Worm (Caenorhabditis elegans) whole organism, L4 larva: ENCODE data around the gene sup-35.

ENCODE experiments used
- F37D6.2 ChIP-seq: sonication (generic microtip); optimal IDR thresholded peaks from 2 replicates; lab custom pipeline; 2016; ENCODE audit warnings: mild to moderate bottlenecking, missing genetic modification characterization, missing compliant biosample characterization
- F49E8.2 ChIP-seq: sonication (generic microtip); optimal IDR thresholded peaks from 2 replicates; lab custom pipeline; 2016; ENCODE audit warnings: missing compliant biosample characterization, mild to moderate bottlenecking, missing genetic modification characterization, borderline replicate concordance
- T20F7.1 ChIP-seq: fragments of 200-800 bp; sonication (Bioruptor generic); optimal IDR thresholded peaks from 2 replicates; lab custom pipeline; 2018; ENCODE audit warnings: mild to moderate bottlenecking, missing genetic modification characterization, missing compliant biosample characterization
- Y48G9A.11 ChIP-seq: fragments of 200-800 bp; sonication (Bioruptor generic); IDR thresholded peaks from 2 replicates; pipeline ENCODE4 v1.3.6; 2022; ENCODE audit warnings: missing genetic modification reagents, missing genetic modification characterization, missing compliant biosample characterization
- ZK546.5 ChIP-seq, 2 experiments: sonication (generic microtip); optimal IDR thresholded peaks; 2 replicates each; lab custom pipeline; 2017; ENCODE audit warnings: missing biosample characterization in 2 of 2, missing genetic modification characterization in 2 of 2
- aha-1 ChIP-seq: fragments of 150-350 bp; peaks from one replicate; lab custom pipeline; 2014; ENCODE audit warnings: missing biosample characterization, missing genetic modification characterization
- arid-1 ChIP-seq: fragments of 200-800 bp; sonication (Bioruptor generic); conservative IDR thresholded peaks from 2 replicates; pipeline ENCODE4 v1.3.6; 2022; ENCODE audit warnings: missing genetic modification reagents, missing genetic modification characterization, missing compliant biosample characterization
- ceh-44 ChIP-seq: fragments of 200-800 bp; sonication (Bioruptor generic); IDR thresholded peaks from 2 replicates; pipeline ENCODE4 v1.3.6; 2022; ENCODE audit warnings: missing genetic modification reagents, missing genetic modification characterization, missing compliant biosample characterization
- ces-1 ChIP-seq: fragments of 150-350 bp; sonication (generic microtip); optimal IDR thresholded peaks from 4 replicates; lab custom pipeline; 2014; ENCODE audit warnings: missing biosample characterization, missing genetic modification reagents, missing genetic modification characterization
- cey-2 ChIP-seq: sonication (generic microtip); optimal IDR thresholded peaks from 3 replicates; lab custom pipeline; 2017; ENCODE audit warnings: missing genetic modification characterization, mild to moderate bottlenecking, missing compliant biosample characterization, antibody characterized with exemption, borderline replicate concordance; ENCODE audit not compliant: insufficient read depth
- daf-8 ChIP-seq: fragments of 200-800 bp; sonication (Bioruptor generic); IDR thresholded peaks from 2 replicates; pipeline ENCODE4 v1.3.6; 2022; ENCODE audit warnings: missing genetic modification characterization, missing compliant biosample characterization
- dmd-8 ChIP-seq: fragments of 200-800 bp; sonication (Bioruptor generic); IDR thresholded peaks from 2 replicates; pipeline ENCODE4 v1.3.6; 2022; ENCODE audit warnings: missing genetic modification characterization, missing compliant biosample characterization
- dmd-9 ChIP-seq: fragments of 200-800 bp; sonication (Bioruptor generic); IDR thresholded peaks from 2 replicates; pipeline ENCODE4 v1.3.6; 2022; ENCODE audit warnings: missing genetic modification reagents, missing genetic modification characterization, missing compliant biosample characterization
- dpl-1 ChIP-seq: fragments of 150-350 bp; optimal IDR thresholded peaks from 2 replicates; lab custom pipeline; 2014; ENCODE audit warnings: missing biosample characterization, missing genetic modification reagents, missing genetic modification characterization
- fkh-10 ChIP-seq: fragments of 150-350 bp; optimal IDR thresholded peaks from 2 replicates; lab custom pipeline; 2014; ENCODE audit warnings: missing biosample characterization, missing genetic modification reagents, missing genetic modification characterization
- hif-1 ChIP-seq, 2 experiments: sonication (generic microtip); optimal IDR thresholded peaks; 2 replicates each; lab custom pipeline; 2016 to 2017; ENCODE audit warnings: missing compliant biosample characterization in 2 of 2, missing genetic modification characterization in 2 of 2, missing genetic modification reagents in 2 of 2, missing genotype in 2 of 2, mild to moderate bottlenecking in 1 of 2
- hlh-11 ChIP-seq: fragments of 200-800 bp; sonication (Bioruptor generic); optimal IDR thresholded peaks from 2 replicates; lab custom pipeline; 2018; ENCODE audit warnings: mild to moderate bottlenecking, missing genetic modification characterization, missing compliant biosample characterization
- hlh-30 ChIP-seq: sonication (generic microtip); optimal IDR thresholded peaks from 2 replicates; lab custom pipeline; 2017; ENCODE audit warnings: antibody characterized with exemption, mild to moderate bottlenecking, missing genetic modification characterization, missing compliant biosample characterization; ENCODE audit not compliant: insufficient read depth
- hmg-1.1 ChIP-seq: fragments of 200-800 bp; sonication (Bioruptor generic); IDR thresholded peaks from 2 replicates; pipeline ENCODE4 v1.3.6; 2022; ENCODE audit warnings: missing genetic modification reagents, missing genetic modification characterization, missing compliant biosample characterization
- lim-7 ChIP-seq: fragments of 200-800 bp; sonication (Bioruptor generic); IDR thresholded peaks from 2 replicates; pipeline ENCODE4 v1.3.6; 2022; ENCODE audit warnings: missing genetic modification characterization, missing compliant biosample characterization
- lin-13 ChIP-seq: fragments of 150-350 bp; optimal IDR thresholded peaks from 2 replicates; lab custom pipeline; 2014; ENCODE audit warnings: missing biosample characterization, missing genetic modification reagents, missing genetic modification characterization
- lin-15B ChIP-seq: fragments of 150-350 bp; sonication (generic microtip); optimal IDR thresholded peaks from 3 replicates; lab custom pipeline; 2014; ENCODE audit warnings: missing biosample characterization, missing genetic modification characterization
- lin-29 ChIP-seq: fragments of 200-800 bp; sonication (Bioruptor generic); IDR thresholded peaks from 2 replicates; pipeline ENCODE4 v1.3.6; 2022; ENCODE audit warnings: missing genetic modification reagents, missing genetic modification characterization, missing compliant biosample characterization
- lin-38 ChIP-seq: fragments of 200-800 bp; sonication (Bioruptor generic); IDR thresholded peaks from 2 replicates; pipeline ENCODE4 v1.3.6; 2022; ENCODE audit warnings: missing genetic modification reagents, missing genetic modification characterization, missing compliant biosample characterization
- lir-3 ChIP-seq: sonication (generic microtip); optimal IDR thresholded peaks from 2 replicates; lab custom pipeline; 2016; ENCODE audit warnings: mild to moderate bottlenecking, missing genetic modification characterization, missing compliant biosample characterization
- lsy-2 ChIP-seq, 2 experiments: fragments of 150-350 bp in 1 of 2; sonication (generic microtip) in 1 of 2; optimal IDR thresholded peaks; 2 replicates each; lab custom pipeline; 2014 to 2017; ENCODE audit warnings: missing biosample characterization in 2 of 2, missing genetic modification characterization in 2 of 2
- mdl-1 ChIP-seq, 2 experiments: fragments of 150-350 bp in 1 of 2; sonication (generic microtip) in 1 of 2; optimal IDR thresholded peaks; 2 replicates each; lab custom pipeline; 2014 to 2017; ENCODE audit warnings: missing biosample characterization in 2 of 2, missing genetic modification characterization in 2 of 2
- mep-1 ChIP-seq: fragments of 150-350 bp; sonication (generic microtip); optimal IDR thresholded peaks from 3 replicates; lab custom pipeline; 2014; ENCODE audit warnings: missing biosample characterization, missing genetic modification characterization
- mes-2 ChIP-seq: sonication (generic microtip); optimal IDR thresholded peaks from 2 replicates; lab custom pipeline; 2016; ENCODE audit warnings: missing genotype, mild to moderate bottlenecking, missing genetic modification characterization, missing compliant biosample characterization; ENCODE audit not compliant: poor library complexity, severe bottlenecking
- nhr-102 ChIP-seq: sonication (generic microtip); optimal IDR thresholded peaks from 2 replicates; lab custom pipeline; 2016; ENCODE audit warnings: mild to moderate bottlenecking, missing genetic modification characterization, moderate library complexity, missing compliant biosample characterization
- nhr-11 ChIP-seq: fragments of 150-350 bp; optimal IDR thresholded peaks from 2 replicates; lab custom pipeline; 2014; ENCODE audit warnings: missing biosample characterization, missing genetic modification characterization
- nhr-111 ChIP-seq: fragments of 200-800 bp; sonication (Bioruptor generic); optimal IDR thresholded peaks from 2 replicates; lab custom pipeline; 2018; ENCODE audit warnings: mild to moderate bottlenecking, missing genetic modification characterization, missing compliant biosample characterization
- nhr-25 ChIP-seq: sonication (generic microtip); optimal IDR thresholded peaks from 2 replicates; lab custom pipeline; 2017; ENCODE audit warnings: missing genetic modification characterization, mild to moderate bottlenecking, missing compliant biosample characterization, antibody characterized with exemption, moderate library complexity, borderline replicate concordance; ENCODE audit not compliant: insufficient read depth
- nhr-28 ChIP-seq: fragments of 150-350 bp; optimal IDR thresholded peaks from 2 replicates; lab custom pipeline; 2014; ENCODE audit warnings: missing biosample characterization, missing genetic modification characterization
- nhr-6 ChIP-seq: fragments of 150-350 bp; optimal IDR thresholded peaks from 2 replicates; lab custom pipeline; 2014; ENCODE audit warnings: missing biosample characterization, missing genetic modification characterization
- nhr-77 ChIP-seq: fragments of 150-350 bp; optimal IDR thresholded peaks from 2 replicates; lab custom pipeline; 2014; ENCODE audit warnings: missing biosample characterization, missing genetic modification characterization
- rbr-2 ChIP-seq: sonication (generic microtip); optimal IDR thresholded peaks from 2 replicates; lab custom pipeline; 2016; ENCODE audit warnings: missing genotype, missing genetic modification characterization, missing compliant biosample characterization
- snpc-1.2 ChIP-seq: fragments of 200-800 bp; sonication (Bioruptor generic); IDR thresholded peaks from 2 replicates; pipeline ENCODE4 v1.3.6; 2022; ENCODE audit warnings: missing genetic modification reagents, missing genetic modification characterization, missing compliant biosample characterization
- snpc-4 ChIP-seq: fragments of 150-350 bp; optimal IDR thresholded peaks from 2 replicates; lab custom pipeline; 2014; ENCODE audit warnings: missing biosample characterization, missing genetic modification characterization
- spr-1 ChIP-seq: sonication (generic microtip); optimal IDR thresholded peaks from 2 replicates; lab custom pipeline; 2016; ENCODE audit warnings: mild to moderate bottlenecking, missing genetic modification characterization, missing compliant biosample characterization
- tag-97 ChIP-seq: fragments of 200-800 bp; sonication (Bioruptor generic); IDR thresholded peaks from 2 replicates; pipeline ENCODE4 v1.3.6; 2022; ENCODE audit warnings: missing genetic modification characterization, missing compliant biosample characterization
- unc-130 ChIP-seq: sonication (generic microtip); optimal IDR thresholded peaks from 2 replicates; lab custom pipeline; 2016; ENCODE audit warnings: missing genetic modification reagents, missing genetic modification characterization, missing compliant biosample characterization
- unc-62 ChIP-seq, 3 experiments: fragments of 150-350 bp in 1 of 3; sonication (generic microtip); optimal IDR thresholded peaks in 2 of 3; peaks in 1 of 3; 1 replicate in 1 of 3; 2 replicates in 2 of 3; lab custom pipeline; 2014 to 2017; ENCODE audit warnings: missing biosample characterization in 3 of 3, missing genetic modification characterization in 3 of 3, missing genetic modification reagents in 3 of 3, missing genotype in 1 of 3
- vab-7 ChIP-seq: fragments of 200-800 bp; sonication (Bioruptor generic); IDR thresholded peaks from 2 replicates; pipeline ENCODE4 v1.3.6; 2022; ENCODE audit warnings: missing genetic modification reagents, missing genetic modification characterization, missing compliant biosample characterization
- zfp-2 ChIP-seq: sonication (generic microtip); optimal IDR thresholded peaks from 2 replicates; lab custom pipeline; 2016; ENCODE audit warnings: mild to moderate bottlenecking, missing genetic modification characterization, missing compliant biosample characterization
- zip-11 ChIP-seq: fragments of 200-800 bp; sonication (Bioruptor generic); IDR thresholded peaks from 2 replicates; pipeline ENCODE4 v1.3.6; 2022; ENCODE audit warnings: missing genetic modification characterization, missing compliant biosample characterization
- zip-2 ChIP-seq: fragments of 150-350 bp; optimal IDR thresholded peaks from 2 replicates; lab custom pipeline; 2014; ENCODE audit warnings: missing biosample characterization, missing genetic modification characterization
- ztf-7 ChIP-seq: fragments of 150-350 bp; optimal IDR thresholded peaks from 2 replicates; lab custom pipeline; 2014; ENCODE audit warnings: missing biosample characterization, missing genetic modification characterization

sup-35 gene

ce11 chrIII:11119176-11119853, at the start of gene sup-35, which contains the start of gene Y48A6C.4:
sup-35 (minus strand) TSS chrIII:11119226.
Y48A6C.4 (plus strand) TSS chrIII:11119803.
- peak; percentile 48 for TF ChIP-seq aha-1 (tag; lab: Kevin White, UChicago)
- TF ChIP-seq nhr-111 (GFP tag; lab: Kevin White, UChicago): no peak
- TF ChIP-seq snpc-1.2: no peak
- 0 out of 2 replicates have a peak, but pooled peaks have one; percentile 42 for TF ChIP-seq hmg-1.1
- 0 out of 2 replicates have a peak, but pooled peaks have one; percentile 43 for TF ChIP-seq arid-1 (GFP tag; lab: Robert Waterston, UW)
- TF ChIP-seq lin-15B (tag; lab: Kevin White, UChicago): peak; percentile 58
- TF ChIP-seq nhr-28: peak; percentile 27
- TF ChIP-seq tag-97 (GFP tag; lab: Robert Waterston, UW): no peak
- TF ChIP-seq vab-7 (GFP tag; lab: Robert Waterston, UW): 0 out of 2 replicates have a peak, but pooled peaks have one; percentile 40
- peak; percentile 79 for TF ChIP-seq T20F7.1 (GFP tag; lab: Kevin White, UChicago)
- peak; percentile 39 for TF ChIP-seq F37D6.2 (tag; lab: Kevin White, UChicago)
- TF ChIP-seq rbr-2 (tag; lab: Kevin White, UChicago): peak; percentile 78
- peak in 1 of 2 experiments; percentile 47 for TF ChIP-seq unc-62 (GFP tag; optimal IDR thresholded peaks at IDR 0.05 in 1 of 2; lab: Kevin White, UChicago)
- no peak for TF ChIP-seq unc-62 (tag; optimal IDR thresholded peaks at IDR 0.05; lab: Kevin White, UChicago)
- TF ChIP-seq zip-11 (GFP tag; lab: Robert Waterston, UW): no peak
- TF ChIP-seq nhr-11 (tag; lab: Kevin White, UChicago): peak; percentile 58
- TF ChIP-seq hlh-11 (tag; lab: Kevin White, UChicago): peak; percentile 47
- TF ChIP-seq ces-1 (GFP tag; lab: Kevin White, UChicago): no peak
- TF ChIP-seq nhr-102 (tag; lab: Kevin White, UChicago): peak; percentile 50
- no peak for TF ChIP-seq dmd-8 (GFP tag; lab: Robert Waterston, UW)
- peak; percentile 63; the same call in 1 of the 2 replicates for TF ChIP-seq ceh-44
- TF ChIP-seq mes-2: peak; percentile 96
- no peak for TF ChIP-seq F49E8.2
- peak; percentile 49 for TF ChIP-seq nhr-77 (tag; lab: Kevin White, UChicago)
- TF ChIP-seq fkh-10 (GFP tag; lab: Kevin White, UChicago): peak; percentile 37
- TF ChIP-seq nhr-6: peak; percentile 71
- TF ChIP-seq spr-1 (tag; lab: Kevin White, UChicago): peak; percentile 21
- peak; percentile 7 for TF ChIP-seq nhr-25
- no peak for TF ChIP-seq lim-7 (GFP tag; lab: Robert Waterston, UW)
- peak; percentile 61 for TF ChIP-seq lin-13
- TF ChIP-seq hif-1 (tag; optimal IDR thresholded peaks at IDR 0.05; lab: Kevin White, UChicago): peak in 1 of 2 experiments; percentile 87
- TF ChIP-seq Y48G9A.11 (GFP tag; lab: Robert Waterston, UW): no peak
- peak; percentile 87 for TF ChIP-seq unc-130
- TF ChIP-seq mep-1: peak; percentile 78
- peak; percentile 67 for TF ChIP-seq ztf-7 (tag; lab: Kevin White, UChicago)
- TF ChIP-seq cey-2 (tag; lab: Kevin White, UChicago): no peak
- TF ChIP-seq mdl-1 (tag; optimal IDR thresholded peaks at IDR 0.05; lab: Kevin White, UChicago): no peak
- TF ChIP-seq daf-8 (GFP tag; lab: Robert Waterston, UW): no peak
- TF ChIP-seq dmd-9 (GFP tag; lab: Robert Waterston, UW): 0 out of 2 replicates have a peak, but pooled peaks have one; percentile 5
- no peak for TF ChIP-seq lin-29
- no peak for TF ChIP-seq zip-2 (tag; lab: Kevin White, UChicago)
- TF ChIP-seq snpc-4 (tag; lab: Kevin White, UChicago): peak; percentile 13
- peak; percentile 8 for TF ChIP-seq lir-3 (tag; lab: Kevin White, UChicago)
- TF ChIP-seq lsy-2 (tag; optimal IDR thresholded peaks at IDR 0.05; lab: Kevin White, UChicago): peak in 1 of 2 experiments; percentile 87
- TF ChIP-seq lin-38 (GFP tag; lab: Robert Waterston, UW): peak; percentile 95
- TF ChIP-seq hlh-30 (tag; lab: Kevin White, UChicago): peak; percentile 51
- TF ChIP-seq dpl-1 (GFP tag; lab: Kevin White, UChicago): peak; percentile 93
- no peak for TF ChIP-seq ZK546.5 (tag; optimal IDR thresholded peaks at IDR 0.05; lab: Kevin White, UChicago)
- no peak for TF ChIP-seq zfp-2 (tag; lab: Kevin White, UChicago)
